Fruit fly (Drosophila melanogaster): ENCODE results near the gene CG8907.

DNA sequence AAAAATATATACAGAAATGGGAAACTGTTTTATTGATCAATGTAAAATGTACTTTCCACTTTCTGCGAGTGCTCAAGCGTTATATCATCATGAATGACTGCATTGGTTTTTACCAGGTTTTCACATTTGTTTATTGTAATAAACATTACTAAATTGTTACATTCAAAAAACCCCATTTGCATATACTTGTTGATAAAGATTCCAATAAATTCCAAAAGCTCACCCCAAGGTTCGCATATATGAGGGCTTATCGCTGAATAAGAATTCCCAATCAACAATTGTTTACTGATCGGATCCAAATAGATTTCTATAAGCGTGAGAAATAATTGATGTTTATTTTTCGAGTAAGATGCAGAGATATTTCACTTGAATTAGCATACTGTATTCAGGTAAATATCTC lies 4.6 kb upstream of the CG8907 start:
- TF ChIP-seq Hr4 (GFP tag; optimal IDR thresholded peaks at IDR 0.05) (no peak), achi (GFP tag; optimal IDR thresholded peaks at IDR 0.05) (no peak), CG6854 (GFP tag; optimal IDR thresholded peaks at IDR 0.05) (no peak)
